Worm (Caenorhabditis elegans) whole organism, L2 larva: Measurements from ENCODE around the gene F59A7.11.

ENCODE experiments used
- C34F6.9 ChIP-seq: fragments of 150-350 bp; optimal IDR thresholded peaks from 2 replicates; lab custom pipeline; 2014; ENCODE audit warnings: missing biosample characterization, missing genetic modification characterization
- F13H6.1 ChIP-seq: sonication (generic microtip); optimal IDR thresholded peaks from 2 replicates; lab custom pipeline; 2016; ENCODE audit warnings: missing genetic modification characterization, missing compliant biosample characterization
- Y55F3AM.14 ChIP-seq: fragments of 200-800 bp; sonication (Bioruptor generic); optimal IDR thresholded peaks from 2 replicates; lab custom pipeline; 2018; ENCODE audit warnings: mild to moderate bottlenecking, missing genetic modification characterization, missing compliant biosample characterization
- alr-1 ChIP-seq: fragments of 150-350 bp; optimal IDR thresholded peaks from 2 replicates; lab custom pipeline; 2014; ENCODE audit warnings: missing biosample characterization, missing genetic modification characterization
- aly-2 ChIP-seq: fragments of 150-350 bp; optimal IDR thresholded peaks from 2 replicates; lab custom pipeline; 2014; ENCODE audit warnings: missing biosample characterization, missing genetic modification characterization
- ama-1 ChIP-seq: fragments of 150-350 bp; optimal IDR thresholded peaks from 2 replicates; lab custom pipeline; 2018; ENCODE audit warnings: inconsistent platforms
- ceh-16 ChIP-seq: fragments of 150-350 bp; optimal IDR thresholded peaks from 2 replicates; lab custom pipeline; 2014; ENCODE audit warnings: missing biosample characterization, missing genetic modification characterization
- crh-2 ChIP-seq: sonication (generic microtip); optimal IDR thresholded peaks from 2 replicates; lab custom pipeline; 2017; ENCODE audit warnings: missing biosample characterization, missing genetic modification characterization
- elt-3 ChIP-seq: sonication (generic microtip); optimal IDR thresholded peaks from 2 replicates; lab custom pipeline; 2017; ENCODE audit warnings: missing biosample characterization, missing genetic modification characterization
- gmeb-1 ChIP-seq: fragments of 150-350 bp; optimal IDR thresholded peaks from 2 replicates; lab custom pipeline; 2014; ENCODE audit warnings: missing biosample characterization, missing genetic modification characterization
- lin-13 ChIP-seq: fragments of 150-350 bp; optimal IDR thresholded peaks from 2 replicates; lab custom pipeline; 2014; ENCODE audit warnings: missing biosample characterization, missing genetic modification reagents, missing genetic modification characterization
- lin-39 ChIP-seq: fragments of 150-350 bp; optimal IDR thresholded peaks from 2 replicates; lab custom pipeline; 2014; ENCODE audit warnings: missing biosample characterization, missing genetic modification reagents, missing genetic modification characterization
- mab-5 ChIP-seq: fragments of 150-350 bp; optimal IDR thresholded peaks from 2 replicates; lab custom pipeline; 2014; ENCODE audit warnings: missing biosample characterization, missing genetic modification characterization
- mbf-1 ChIP-seq: sonication (generic microtip); optimal IDR thresholded peaks from 2 replicates; lab custom pipeline; 2017; ENCODE audit warnings: missing biosample characterization, missing genetic modification characterization
- nhr-12 ChIP-seq: fragments of 150-350 bp; optimal IDR thresholded peaks from 2 replicates; lab custom pipeline; 2014; ENCODE audit warnings: missing biosample characterization, missing genetic modification characterization
- nhr-23 ChIP-seq: fragments of 150-350 bp; optimal IDR thresholded peaks from 2 replicates; lab custom pipeline; 2014; ENCODE audit warnings: missing biosample characterization, missing genetic modification reagents, missing genetic modification characterization
- nhr-237 ChIP-seq: fragments of 150-350 bp; optimal IDR thresholded peaks from 2 replicates; lab custom pipeline; 2014; ENCODE audit warnings: missing biosample characterization, missing genetic modification characterization
- nhr-25 ChIP-seq: fragments of 150-350 bp; sonication (generic microtip); optimal IDR thresholded peaks from 3 replicates; lab custom pipeline; 2014; ENCODE audit warnings: missing biosample characterization, missing genetic modification characterization
- nhr-77 ChIP-seq: fragments of 150-350 bp; optimal IDR thresholded peaks from 2 replicates; lab custom pipeline; 2014; ENCODE audit warnings: missing biosample characterization, missing genetic modification characterization
- sem-4 ChIP-seq: fragments of 150-350 bp; optimal IDR thresholded peaks from 2 replicates; lab custom pipeline; 2014; ENCODE audit warnings: missing biosample characterization, missing genetic modification reagents, missing genetic modification characterization
- skn-1 ChIP-seq: sonication (generic microtip); optimal IDR thresholded peaks from 2 replicates; lab custom pipeline; 2017; ENCODE audit warnings: missing biosample characterization, missing genetic modification characterization
- snpc-4 ChIP-seq: fragments of 150-350 bp; optimal IDR thresholded peaks from 2 replicates; lab custom pipeline; 2014; ENCODE audit warnings: missing biosample characterization, missing genetic modification characterization
- unc-39 ChIP-seq: fragments of 150-350 bp; optimal IDR thresholded peaks from 2 replicates; lab custom pipeline; 2014; ENCODE audit warnings: missing biosample characterization, missing genetic modification characterization
- unc-55 ChIP-seq: fragments of 150-350 bp; sonication (generic microtip); optimal IDR thresholded peaks from 3 replicates; lab custom pipeline; 2014; ENCODE audit warnings: missing biosample characterization, missing genetic modification reagents, missing genetic modification characterization
- unc-62 ChIP-seq: fragments of 150-350 bp; optimal IDR thresholded peaks from 2 replicates; lab custom pipeline; 2014; ENCODE audit warnings: missing biosample characterization, missing genetic modification reagents, missing genetic modification characterization
- zag-1 ChIP-seq: fragments of 150-350 bp; optimal IDR thresholded peaks from 2 replicates; lab custom pipeline; 2014; ENCODE audit warnings: missing biosample characterization, missing genetic modification characterization
- ztf-1 ChIP-seq: fragments of 200-800 bp; sonication (Bioruptor generic); conservative IDR thresholded peaks from 2 replicates; pipeline ENCODE4 v1.3.6; 2022; ENCODE audit warnings: missing genetic modification characterization, missing compliant biosample characterization
- ztf-11 ChIP-seq: sonication (generic microtip); optimal IDR thresholded peaks from 2 replicates; lab custom pipeline; 2017; ENCODE audit warnings: missing biosample characterization, missing genetic modification characterization
- ztf-4 ChIP-seq: fragments of 150-350 bp; optimal IDR thresholded peaks from 2 replicates; lab custom pipeline; 2014; ENCODE audit warnings: missing biosample characterization, missing genetic modification characterization

Gene F59A7.11

DNA sequence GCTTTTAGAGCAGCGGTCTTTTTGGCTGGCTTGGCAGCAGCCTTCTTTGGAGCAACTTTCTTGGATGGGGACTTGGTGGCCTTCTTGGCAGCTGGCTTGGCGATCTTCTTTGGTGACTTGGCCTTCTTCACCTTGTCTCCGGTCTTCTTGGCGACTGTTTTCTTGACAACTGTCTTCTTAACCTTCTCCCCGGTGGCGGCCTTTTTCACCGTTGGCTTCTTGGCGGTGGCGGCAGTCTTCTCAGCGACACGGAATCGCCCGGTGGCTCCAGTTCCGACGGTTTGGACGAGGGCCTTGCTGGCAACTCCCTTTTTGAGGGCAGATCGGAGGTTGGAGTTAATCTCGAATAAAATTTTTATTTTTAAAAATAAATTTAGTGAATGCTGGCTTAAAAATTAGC, 16.9 kb upstream of the F59A7.11 start:
- TF ChIP-seq unc-62 (GFP tag; lab: Kevin White, UChicago) (no peak), nhr-25 (no peak)

DNA sequence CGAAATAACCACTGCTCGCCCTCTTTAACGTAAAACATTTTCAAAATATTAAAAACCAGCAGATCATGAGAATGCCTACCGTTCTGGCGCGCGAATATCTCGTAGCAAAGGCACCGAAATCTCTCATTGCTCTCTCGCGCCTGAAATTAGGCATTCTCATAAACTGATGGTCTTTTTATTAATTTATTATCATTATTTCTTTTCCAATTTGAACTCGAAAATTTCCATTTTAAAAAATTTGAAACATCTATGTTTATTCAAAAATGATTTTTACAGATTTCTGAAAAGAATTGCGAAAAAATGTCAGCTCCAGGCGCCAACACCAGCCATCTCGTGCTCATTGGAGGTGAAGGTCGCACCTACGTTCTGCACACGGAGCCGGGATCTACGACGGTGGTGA, 16.2 kb upstream of the F59A7.11 start, which contains the start of gene F59A7.12:
Gene F59A7.12 (plus strand): TSS at position 301 of the 400 bp plus-strand sequence.
- TF ChIP-seq unc-55 (GFP tag; lab: Kevin White, UChicago) (no peak), lin-39 (tag; lab: Kevin White, UChicago) (no peak), ceh-16 (tag; lab: Kevin White, UChicago) (no peak), elt-3 (no peak), skn-1 (tag; lab: Kevin White, UChicago) (no peak)

DNA sequence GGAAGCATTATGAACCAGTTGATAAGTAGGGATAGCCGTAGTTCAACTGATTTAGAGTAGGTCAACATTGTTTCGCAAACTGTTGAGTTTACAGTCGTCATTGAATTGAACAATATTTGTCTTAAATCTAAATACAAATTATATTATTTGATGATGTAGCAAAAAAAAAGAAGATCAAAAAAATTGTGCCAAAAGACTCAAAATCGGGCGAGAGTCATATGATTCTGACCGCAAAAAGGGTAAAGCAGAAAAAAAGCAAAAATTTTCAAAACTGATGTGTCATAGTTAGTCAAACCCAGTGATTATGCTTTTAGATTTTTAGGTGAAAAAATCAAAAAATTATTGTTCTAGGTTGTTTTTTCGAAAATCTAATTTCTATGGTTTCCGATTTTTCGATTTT, 14.1 kb upstream of the F59A7.11 start, which contains the start of gene srab-13:
Gene srab-13 (minus strand): TSS at position 101 of the 400 bp plus-strand sequence.
- TF ChIP-seq nhr-23 (tag; lab: Kevin White, UChicago) (no peak), ztf-4 (tag; lab: Kevin White, UChicago) (no peak), mbf-1 (tag; lab: Kevin White, UChicago) (no peak)

DNA sequence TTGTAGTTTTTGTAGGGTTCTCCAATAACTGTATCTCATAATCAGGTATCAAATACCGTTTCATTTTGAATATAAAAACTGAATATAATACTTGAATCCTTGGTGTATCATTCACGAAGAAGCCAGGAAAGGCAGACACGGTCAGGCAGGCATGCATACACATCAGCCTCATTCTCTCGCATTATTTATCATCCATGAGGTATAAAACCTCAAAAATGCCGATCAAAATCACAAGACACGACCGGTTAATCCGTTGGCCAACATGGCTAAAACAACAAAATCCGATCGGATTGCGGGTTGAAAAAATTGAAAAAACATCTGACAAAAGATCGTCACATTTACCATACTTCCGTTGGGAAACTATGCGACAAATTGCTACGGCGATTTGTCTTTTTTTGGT, 8.7 kb upstream of the F59A7.11 start, which contains the start of gene F59A7.5:
Gene F59A7.5 (plus strand): TSS at position 301 of the 400 bp plus-strand sequence.
- TF ChIP-seq lin-13 (GFP tag; lab: Kevin White, UChicago), result no peak
- no peak for TF ChIP-seq ama-1 (lab: Kevin White, UChicago)
- no peak for TF ChIP-seq gmeb-1 (tag; lab: Kevin White, UChicago)
- TF ChIP-seq zag-1, result no peak
- TF ChIP-seq unc-62 (GFP tag; lab: Kevin White, UChicago), result no peak
- no peak for TF ChIP-seq lin-39 (tag; lab: Kevin White, UChicago)
- TF ChIP-seq C34F6.9 (tag; lab: Kevin White, UChicago), result no peak
- TF ChIP-seq nhr-12 (tag; lab: Kevin White, UChicago), result no peak
- TF ChIP-seq ztf-1 (GFP tag; lab: Robert Waterston, UW), result no peak
- no peak for TF ChIP-seq ztf-11 (tag; lab: Kevin White, UChicago)
- TF ChIP-seq unc-39 (tag; lab: Kevin White, UChicago), result no peak
- no peak for TF ChIP-seq Y55F3AM.14 (GFP tag; lab: Kevin White, UChicago)
- TF ChIP-seq nhr-23 (tag; lab: Kevin White, UChicago), result no peak

DNA sequence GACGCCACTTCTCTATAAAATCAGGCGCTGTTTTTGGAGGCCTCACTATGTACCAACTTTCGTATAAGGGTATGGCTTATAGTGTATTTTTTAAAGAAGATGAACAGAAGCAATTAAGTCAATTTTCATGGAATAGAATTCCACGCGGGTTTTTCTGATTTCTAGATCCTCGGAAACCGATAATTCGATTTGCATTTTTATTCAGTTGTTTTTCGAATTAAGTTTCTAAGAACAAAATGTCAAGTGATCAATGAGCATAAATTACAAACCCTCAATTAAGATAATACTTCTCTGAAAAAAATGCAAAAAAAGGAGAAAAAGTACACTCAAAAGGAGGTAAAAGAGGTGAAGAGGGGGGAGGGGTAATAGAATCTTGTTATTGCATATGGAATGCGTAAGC, 7.6 kb upstream of the F59A7.11 start:
- no peak for TF ChIP-seq sem-4 (tag; lab: Kevin White, UChicago)
- no peak for TF ChIP-seq nhr-23 (tag; lab: Kevin White, UChicago)
- no peak for TF ChIP-seq gmeb-1 (tag; lab: Kevin White, UChicago)
- TF ChIP-seq elt-3, result no peak
- no peak for TF ChIP-seq unc-55 (GFP tag; lab: Kevin White, UChicago)
- no peak for TF ChIP-seq crh-2 (tag; lab: Kevin White, UChicago)
- no peak for TF ChIP-seq aly-2 (tag; lab: Kevin White, UChicago)
- TF ChIP-seq ztf-1 (GFP tag; lab: Robert Waterston, UW), result no peak
- TF ChIP-seq nhr-237, result no peak
- TF ChIP-seq nhr-77 (tag; lab: Kevin White, UChicago), result no peak
- no peak for TF ChIP-seq ceh-16 (tag; lab: Kevin White, UChicago)
- TF ChIP-seq F13H6.1, result no peak
- no peak for TF ChIP-seq ztf-4 (tag; lab: Kevin White, UChicago)

DNA sequence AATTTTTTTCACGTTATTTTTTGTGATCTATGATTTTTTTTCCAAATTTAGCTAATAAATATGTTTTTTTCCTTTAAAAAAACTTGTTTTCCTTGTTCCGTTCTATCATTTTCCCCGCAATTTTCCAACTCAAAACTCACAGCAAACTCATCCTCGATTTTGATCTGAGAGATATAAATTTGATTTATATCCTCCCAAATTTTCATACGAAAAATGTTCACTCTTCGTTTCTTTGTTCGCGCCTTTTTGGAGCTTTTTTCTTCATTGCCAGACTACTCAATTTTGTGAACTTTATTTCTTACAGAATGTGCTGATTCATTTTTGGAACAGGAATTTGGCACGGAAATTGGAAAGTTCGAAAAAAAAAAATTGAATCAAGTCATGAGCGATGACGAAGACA, 5.0 kb upstream of the F59A7.11 start, which contains the start of gene F59A7.14:
Gene F59A7.14 (plus strand): TSS at position 301 of the 400 bp plus-strand sequence.
- no peak for TF ChIP-seq skn-1 (tag; lab: Kevin White, UChicago)
- TF ChIP-seq Y55F3AM.14 (GFP tag; lab: Kevin White, UChicago), result no peak
- TF ChIP-seq nhr-12 (tag; lab: Kevin White, UChicago), result no peak
- no peak for TF ChIP-seq unc-39 (tag; lab: Kevin White, UChicago)
- TF ChIP-seq unc-55 (GFP tag; lab: Kevin White, UChicago), result no peak
- no peak for TF ChIP-seq lin-13 (GFP tag; lab: Kevin White, UChicago)
- TF ChIP-seq alr-1 (tag; lab: Kevin White, UChicago), result no peak
- no peak for TF ChIP-seq mab-5
- TF ChIP-seq ztf-1 (GFP tag; lab: Robert Waterston, UW), result no peak
- no peak for TF ChIP-seq snpc-4 (tag; lab: Kevin White, UChicago)

DNA sequence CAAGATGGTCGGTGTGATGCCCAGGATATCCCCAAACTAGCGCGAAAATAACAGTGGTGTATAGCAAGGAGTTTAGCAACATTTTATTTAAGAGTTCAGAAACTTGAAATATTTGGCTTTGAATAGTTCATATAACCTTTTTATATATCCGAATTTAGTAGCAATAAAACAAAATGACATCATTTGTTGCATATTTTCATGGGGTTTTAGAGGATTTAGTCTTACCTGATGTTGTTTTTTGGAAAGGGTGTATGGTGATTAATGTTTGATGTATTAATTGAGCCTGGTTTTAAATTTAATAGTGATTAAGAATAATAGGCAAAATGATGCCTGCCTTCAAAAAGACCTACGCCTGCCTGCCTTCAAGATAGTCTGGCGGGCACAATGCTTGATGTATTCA, 2.7 kb upstream of the F59A7.11 start, which contains the start of gene F59A7.2:
Gene F59A7.2 (minus strand): TSS at position 101 of the 400 bp plus-strand sequence.
- TF ChIP-seq ztf-4 (tag; lab: Kevin White, UChicago), result no peak
- TF ChIP-seq nhr-77 (tag; lab: Kevin White, UChicago), result no peak
- TF ChIP-seq, all 48 proteins: peak for 0
